Worm (Caenorhabditis elegans) whole organism, L3 larva: ENCODE results near the gene scl-5.

Experiments used
- ZK546.5 ChIP-seq: sonication (generic microtip); optimal IDR thresholded peaks from 2 replicates; lab custom pipeline; 2017; ENCODE audit warnings: missing biosample characterization, missing genetic modification characterization
- nfya-1 ChIP-seq: sonication (generic microtip); optimal IDR thresholded peaks from 2 replicates; lab custom pipeline; 2017; ENCODE audit warnings: missing genetic modification characterization, mild to moderate bottlenecking, missing compliant biosample characterization, antibody characterized with exemption, moderate library complexity; ENCODE audit not compliant: insufficient read depth
- nhr-76 ChIP-seq: fragments of 150-350 bp; sonication (generic microtip); optimal IDR thresholded peaks from 5 replicates; lab custom pipeline; 2014; ENCODE audit warnings: missing biosample characterization, missing genetic modification characterization
- nhr-77 ChIP-seq: fragments of 150-350 bp; optimal IDR thresholded peaks from 2 replicates; lab custom pipeline; 2014; ENCODE audit warnings: missing biosample characterization, missing genetic modification characterization
- pqm-1 ChIP-seq: fragments of 150-350 bp; optimal IDR thresholded peaks from 2 replicates; lab custom pipeline; 2017; ENCODE audit warnings: missing biosample characterization, missing genetic modification characterization, inconsistent platforms
- unc-62 ChIP-seq: fragments of 150-350 bp; sonication (generic microtip); optimal IDR thresholded peaks from 4 replicates; lab custom pipeline; 2014; ENCODE audit warnings: missing biosample characterization, missing genetic modification reagents, missing genetic modification characterization

ce11 chrIV:13025853-13026343 lies 37.9 kb upstream of the scl-5 start:
- TF ChIP-seq unc-62 (GFP tag; lab: Kevin White, UChicago), result no peak
- TF ChIP-seq nfya-1 (tag; lab: Kevin White, UChicago), result peak; percentile 59
- no peak for TF ChIP-seq pqm-1 (tag; lab: Kevin White, UChicago)
- TF ChIP-seq nhr-77, result no peak
- no peak for TF ChIP-seq ZK546.5 (tag; lab: Kevin White, UChicago)
- TF ChIP-seq nhr-76, result no peak
